Fruit fly (Drosophila melanogaster) whole organism, embryonic: ENCODE measurements around the gene ash1.

Experiments
- Adf1 ChIP-seq: fragments of 200-800 bp; sonication (Bioruptor generic); IDR thresholded peaks from 2 replicates; pipeline ENCODE4 v1.3.6; 2022; ENCODE audit warnings: missing biosample characterization, missing genetic modification characterization
- Asciz ChIP-seq: fragments of 200-800 bp; sonication (Bioruptor generic); optimal IDR thresholded peaks from 2 replicates; lab custom pipeline; 2017; ENCODE audit warnings: missing biosample characterization, mild to moderate bottlenecking, missing genetic modification characterization, missing genetic modification reagents
- Atf3 ChIP-seq: fragments of 200-800 bp; sonication (Bioruptor generic); optimal IDR thresholded peaks from 3 replicates; lab custom pipeline; 2016; ENCODE audit warnings: missing biosample characterization, missing genetic modification characterization
- CG11695 ChIP-seq: fragments of 200-800 bp; sonication (Bioruptor generic); IDR thresholded peaks from 3 replicates; pipeline ENCODE4 v1.3.6; 2022; ENCODE audit warnings: missing biosample characterization, missing genetic modification characterization
- CG1233 ChIP-seq: fragments of 200-800 bp; sonication (Bioruptor generic); optimal IDR thresholded peaks from 4 replicates; lab custom pipeline; 2018; ENCODE audit warnings: missing biosample characterization, mild to moderate bottlenecking, missing genetic modification characterization
- CG12769 ChIP-seq: fragments of 200-800 bp; sonication (Bioruptor generic); optimal IDR thresholded peaks from 2 replicates; lab custom pipeline; 2019; ENCODE audit warnings: missing biosample characterization, mild to moderate bottlenecking, missing genetic modification characterization, moderate library complexity
- CG13424 ChIP-seq: fragments of 200-800 bp; sonication (Bioruptor generic); optimal IDR thresholded peaks from 2 replicates; lab custom pipeline; 2019; ENCODE audit warnings: missing biosample characterization, mild to moderate bottlenecking, missing genetic modification characterization, moderate library complexity
- CG14014 ChIP-seq: fragments of 200-800 bp; sonication (Bioruptor generic); IDR thresholded peaks from 2 replicates; pipeline ENCODE4 v1.3.6; 2022; ENCODE audit warnings: missing biosample characterization, missing genetic modification characterization
- CG14965 ChIP-seq: fragments of 200-800 bp; sonication (Bioruptor generic); optimal IDR thresholded peaks from 2 replicates; lab custom pipeline; 2016; ENCODE audit warnings: missing biosample characterization, missing genetic modification characterization, borderline replicate concordance
- CG15269 ChIP-seq: fragments of 200-800 bp; sonication (Bioruptor generic); optimal IDR thresholded peaks from 2 replicates; lab custom pipeline; 2018; ENCODE audit warnings: missing biosample characterization, mild to moderate bottlenecking, missing genetic modification characterization, moderate library complexity
- CG18011 ChIP-seq: fragments of 200-800 bp; sonication (Bioruptor generic); optimal IDR thresholded peaks from 2 replicates; lab custom pipeline; 2017; ENCODE audit warnings: missing biosample characterization, missing genetic modification characterization, mild to moderate bottlenecking, moderate library complexity, missing genotype
- CG1832 ChIP-seq: fragments of 200-800 bp; sonication (Bioruptor generic); optimal IDR thresholded peaks from 2 replicates; lab custom pipeline; 2017; ENCODE audit warnings: missing biosample characterization, mild to moderate bottlenecking, missing genetic modification characterization, inconsistent platforms
- CG18764 ChIP-seq: fragments of 200-800 bp; sonication (Bioruptor generic); optimal IDR thresholded peaks from 3 replicates; lab custom pipeline; 2016; ENCODE audit warnings: missing biosample characterization, missing genetic modification characterization
- CG2129 ChIP-seq: fragments of 200-800 bp; sonication (Bioruptor generic); IDR thresholded peaks from 2 replicates; pipeline ENCODE4 v1.3.6; 2022; ENCODE audit warnings: missing biosample characterization, missing genetic modification characterization; ENCODE audit not compliant: partially characterized antibody
- CG30403 ChIP-seq: fragments of 200-800 bp; sonication (Bioruptor generic); optimal IDR thresholded peaks from 3 replicates; lab custom pipeline; 2016; ENCODE audit warnings: missing biosample characterization, missing genetic modification characterization
- CG3065 ChIP-seq: fragments of 200-800 bp; sonication (Bioruptor generic); optimal IDR thresholded peaks from 2 replicates; lab custom pipeline; 2016; ENCODE audit warnings: missing biosample characterization, missing genetic modification characterization
- CG3163 ChIP-seq: fragments of 200-800 bp; sonication (Bioruptor generic); optimal IDR thresholded peaks from 3 replicates; lab custom pipeline; 2016; ENCODE audit warnings: missing biosample characterization, missing genetic modification characterization
- CG34224 ChIP-seq: fragments of 200-800 bp; sonication (Bioruptor generic); IDR thresholded peaks from 3 replicates; pipeline ENCODE4 v1.3.6; 2022; ENCODE audit warnings: missing biosample characterization, missing genetic modification characterization; ENCODE audit not compliant: partially characterized antibody
- CG4328 ChIP-seq: fragments of 200-800 bp; sonication (Bioruptor generic); optimal IDR thresholded peaks from 3 replicates; lab custom pipeline; 2017; ENCODE audit warnings: missing biosample characterization, missing genetic modification reagents, missing genetic modification characterization
- CG4360 ChIP-seq: fragments of 200-800 bp; sonication (Bioruptor generic); IDR thresholded peaks from 2 replicates; pipeline ENCODE4 v1.3.6; 2022; ENCODE audit warnings: missing biosample characterization, missing genetic modification characterization
- CG4820 ChIP-seq: fragments of 200-800 bp; sonication (Bioruptor generic); optimal IDR thresholded peaks from 3 replicates; lab custom pipeline; 2016; ENCODE audit warnings: missing biosample characterization, missing genetic modification characterization
- Camta ChIP-seq: fragments of 200-800 bp; sonication (Bioruptor generic); optimal IDR thresholded peaks from 2 replicates; lab custom pipeline; 2016; ENCODE audit warnings: missing biosample characterization, missing genetic modification characterization
- Chrac-16 ChIP-seq: fragments of 200-800 bp; sonication (Bioruptor generic); optimal IDR thresholded peaks from 3 replicates; lab custom pipeline; 2016; ENCODE audit warnings: missing biosample characterization, missing genetic modification characterization
- D ChIP-seq, 2 experiments: fragments of 200-800 bp in 1 of 2; fragments of >200 bp in 1 of 2; sonication (Bioruptor generic) in 1 of 2; optimal IDR thresholded peaks; 2 replicates in 1 of 2; 3 replicates in 1 of 2; lab custom pipeline; 2017; ENCODE audit warnings: mild to moderate bottlenecking in 1 of 2, missing biosample characterization in 1 of 2, missing genetic modification characterization in 1 of 2, missing genetic modification reagents in 1 of 2
- Hand ChIP-seq: fragments of 200-800 bp; sonication (Bioruptor generic); optimal IDR thresholded peaks from 2 replicates; lab custom pipeline; 2017; ENCODE audit warnings: mild to moderate bottlenecking, missing biosample characterization, missing genetic modification reagents, missing genetic modification characterization
- Hmx ChIP-seq: fragments of 200-800 bp; sonication (Bioruptor generic); optimal IDR thresholded peaks from 2 replicates; lab custom pipeline; 2016; ENCODE audit warnings: missing biosample characterization, missing genetic modification characterization
- Lpt ChIP-seq: fragments of >200 bp; optimal IDR thresholded peaks from 2 replicates; lab custom pipeline; 2018; ENCODE audit warnings: missing biosample characterization, missing genetic modification characterization
- Mes4 ChIP-seq: fragments of 200-800 bp; sonication (Bioruptor generic); optimal IDR thresholded peaks from 2 replicates; lab custom pipeline; 2016; ENCODE audit warnings: missing biosample characterization, missing genetic modification characterization
- Sox102F ChIP-seq: fragments of 200-800 bp; sonication (Bioruptor generic); optimal IDR thresholded peaks from 2 replicates; lab custom pipeline; 2018; ENCODE audit warnings: missing biosample characterization, mild to moderate bottlenecking, missing genetic modification characterization, moderate library complexity
- Xrp1 ChIP-seq: fragments of 200-800 bp; sonication (Bioruptor generic); IDR thresholded peaks from 2 replicates; pipeline ENCODE4 v1.3.6; 2022; ENCODE audit warnings: missing biosample characterization, missing genetic modification characterization
- cad ChIP-seq: fragments of >200 bp; optimal IDR thresholded peaks from 2 replicates; lab custom pipeline; 2017; ENCODE audit warnings: missing biosample characterization, missing genetic modification characterization
- cato ChIP-seq: fragments of 200-800 bp; sonication (Bioruptor generic); optimal IDR thresholded peaks from 2 replicates; lab custom pipeline; 2016; ENCODE audit warnings: missing biosample characterization, missing genetic modification characterization, borderline replicate concordance
- chinmo ChIP-seq: fragments of 200-800 bp; sonication (Bioruptor generic); IDR thresholded peaks from 4 replicates; pipeline ENCODE4 v1.3.6; 2022; ENCODE audit warnings: missing biosample characterization, missing genetic modification characterization; ENCODE audit not compliant: partially characterized antibody
- dm ChIP-seq: fragments of 200-800 bp; sonication (Bioruptor generic); optimal IDR thresholded peaks from 3 replicates; lab custom pipeline; 2016; ENCODE audit warnings: missing biosample characterization, missing genetic modification characterization
- dmrt99B ChIP-seq: fragments of 200-800 bp; sonication (Bioruptor generic); optimal IDR thresholded peaks from 2 replicates; lab custom pipeline; 2018; ENCODE audit warnings: missing biosample characterization, mild to moderate bottlenecking, missing genetic modification characterization, moderate library complexity
- eyg ChIP-seq: fragments of 200-800 bp; sonication (Bioruptor generic); optimal IDR thresholded peaks from 3 replicates; lab custom pipeline; 2016; ENCODE audit warnings: missing biosample characterization, missing genetic modification characterization
- lola ChIP-seq, 3 experiments: fragments of >200 bp in 2 of 3; fragments of 200-800 bp in 1 of 3; sonication (Bioruptor generic) in 1 of 3; optimal IDR thresholded peaks; 2 replicates each; lab custom pipeline; 2017 to 2019; ENCODE audit warnings: missing biosample characterization in 3 of 3, missing genetic modification characterization in 3 of 3, mild to moderate bottlenecking in 1 of 3, moderate library complexity in 1 of 3
- mirr ChIP-seq: fragments of 200-800 bp; sonication (Bioruptor generic); optimal IDR thresholded peaks from 3 replicates; lab custom pipeline; 2018; ENCODE audit warnings: missing biosample characterization, mild to moderate bottlenecking, missing genetic modification characterization
- p53 ChIP-seq: fragments of 200-800 bp; sonication (Bioruptor generic); optimal IDR thresholded peaks from 2 replicates; lab custom pipeline; 2016; ENCODE audit warnings: missing biosample characterization, missing genetic modification characterization
- pb ChIP-seq: fragments of 200-800 bp; sonication (Bioruptor generic); optimal IDR thresholded peaks from 3 replicates; lab custom pipeline; 2016; ENCODE audit warnings: missing biosample characterization, missing genetic modification characterization
- peb ChIP-seq: fragments of 200-800 bp; sonication (Bioruptor generic); IDR thresholded peaks from 2 replicates; pipeline ENCODE4 v1.3.6; 2022; ENCODE audit warnings: missing biosample characterization, missing genetic modification characterization
- pita ChIP-seq: fragments of 200-800 bp; sonication (Bioruptor generic); optimal IDR thresholded peaks from 2 replicates; lab custom pipeline; 2017; ENCODE audit warnings: missing biosample characterization, mild to moderate bottlenecking, missing genetic modification characterization
- ranshi ChIP-seq: fragments of 200-800 bp; sonication (Bioruptor generic); IDR thresholded peaks from 2 replicates; pipeline ENCODE4 v1.3.6; 2022; ENCODE audit warnings: missing biosample characterization, missing genetic modification characterization
- rib ChIP-seq: fragments of 200-800 bp; sonication (Bioruptor generic); IDR thresholded peaks from 2 replicates; pipeline ENCODE4 v1.3.6; 2022; ENCODE audit warnings: missing biosample characterization, missing genetic modification characterization
- run ChIP-seq: fragments of 200-800 bp; sonication (Bioruptor generic); optimal IDR thresholded peaks from 3 replicates; lab custom pipeline; 2018; ENCODE audit warnings: missing biosample characterization, mild to moderate bottlenecking, missing genetic modification characterization
- sens-2 ChIP-seq: fragments of 200-800 bp; sonication (Bioruptor generic); IDR thresholded peaks from 2 replicates; pipeline ENCODE4 v1.3.6; 2022; ENCODE audit warnings: missing biosample characterization, missing genetic modification characterization
- sob ChIP-seq: fragments of 200-800 bp; sonication (Bioruptor generic); IDR thresholded peaks from 2 replicates; pipeline ENCODE4 v1.3.6; 2022; ENCODE audit warnings: missing biosample characterization, missing genetic modification characterization
- toy ChIP-seq: fragments of 200-800 bp; sonication (Bioruptor generic); IDR thresholded peaks from 2 replicates; pipeline ENCODE4 v1.3.6; 2022; ENCODE audit warnings: missing biosample characterization, missing genetic modification characterization
- vfl ChIP-seq: fragments of 200-800 bp; sonication (Bioruptor generic); optimal IDR thresholded peaks from 2 replicates; lab custom pipeline; 2016; ENCODE audit warnings: missing biosample characterization, missing genetic modification characterization

The ash1 gene

dm6 chr3L:19634788-19635448 is 36.4 kb upstream of the ash1 start (continued):
- TF ChIP-seq run (tag; lab: Kevin White, UChicago) (no peak), Asciz (GFP tag; lab: Kevin White, UChicago) (peak; percentile 71), p53 (GFP tag; lab: Kevin White, UChicago) (no peak), Camta (GFP tag; lab: Kevin White, UChicago) (peak; percentile 38), CG15269 (tag; lab: Kevin White, UChicago) (peak; percentile 84), CG34224 (GFP tag; lab: Robert Waterston, UW) (no peak), CG18011 (GFP tag; lab: Kevin White, UChicago) (no peak), CG14965 (no peak), Lpt (GFP tag; lab: Kevin White, UChicago) (no peak), Mes4 (GFP tag; lab: Kevin White, UChicago) (no peak), Hmx (no peak), pb (GFP tag; lab: Kevin White, UChicago) (no peak), CG1233 (peak; percentile 73), toy (peak; percentile 47; the same call in 1 of the 2 replicates), dmrt99B (tag; lab: Kevin White, UChicago) (peak; percentile 87), CG18764 (peak; percentile 61), vfl (GFP tag; lab: Kevin White, UChicago) (no peak), cad (GFP tag; lab: Kevin White, UChicago) (no peak), CG12769 (tag; lab: Kevin White, UChicago) (no peak), sens-2 (GFP tag; lab: Robert Waterston, UW) (no peak), CG2129 (GFP tag; lab: Robert Waterston, UW) (no peak), D (optimal IDR thresholded peaks at IDR 0.05; lab: Kevin White, UChicago) (no peak), D (GFP tag; optimal IDR thresholded peaks at IDR 0.05; lab: Kevin White, UChicago) (peak; percentile 64), Chrac-16 (GFP tag; lab: Kevin White, UChicago) (peak; percentile 48), Hand (GFP tag; lab: Kevin White, UChicago) (peak; percentile 45), dm (GFP tag; lab: Kevin White, UChicago) (no peak), Atf3 (GFP tag; lab: Kevin White, UChicago) (no peak), pita (no peak), rib (no peak), CG13424 (tag; lab: Kevin White, UChicago) (peak; percentile 63), cato (GFP tag; lab: Kevin White, UChicago) (no peak), CG1832 (peak; percentile 86), mirr (GFP tag; lab: Kevin White, UChicago) (no peak), lola (GFP tag; optimal IDR thresholded peaks at IDR 0.05; lab: Kevin White, UChicago) (peak in 2 of 3 experiments; percentile 17 to 73), CG3065 (GFP tag; lab: Kevin White, UChicago) (no peak), Sox102F (GFP tag; lab: Kevin White, UChicago) (peak; percentile 69), CG14014 (GFP tag; lab: Robert Waterston, UW) (peak; percentile 64), sob (peak; percentile 72; the same call in 1 of the 2 replicates), CG4820 (peak; percentile 56), CG4360 (GFP tag; lab: Robert Waterston, UW) (peak; percentile 48), CG4328 (no peak), ranshi (GFP tag; lab: Robert Waterston, UW) (peak; percentile 87; the same call in 1 of the 2 replicates), Xrp1 (GFP tag; lab: Robert Waterston, UW) (peak; percentile 83), Adf1 (peak; percentile 74), CG3163 (no peak), eyg (no peak), CG30403 (GFP tag; lab: Kevin White, UChicago) (peak; percentile 78), peb (peak; percentile 35; the same call in 1 of the 2 replicates), chinmo (GFP tag; lab: Robert Waterston, UW) (peak; percentile 74; the same call in 1 of the 4 replicates), CG11695 (GFP tag; lab: Robert Waterston, UW) (peak; percentile 91)
